Worm (Caenorhabditis elegans): ENCODE measurements around the gene fbxb-82.

fbxb-82 gene

DNA sequence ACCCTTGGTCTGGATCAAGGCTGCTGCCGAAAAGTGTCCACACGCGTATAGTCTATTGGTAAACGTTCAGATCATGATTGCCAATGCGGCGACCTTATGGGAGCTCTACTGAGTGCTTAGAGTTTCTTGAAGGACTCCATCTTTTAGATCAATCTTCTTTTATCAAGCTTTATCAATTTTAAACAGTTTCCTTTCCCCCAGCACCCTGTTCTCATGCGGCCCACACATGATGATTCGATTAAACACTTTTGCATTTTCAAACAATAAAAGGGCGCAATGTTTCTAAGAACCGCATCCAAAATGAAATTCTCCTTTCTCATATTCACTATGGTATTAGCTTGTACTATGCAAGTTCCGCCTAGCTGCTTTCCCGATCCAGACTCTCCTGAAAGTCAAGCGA lies 22.4 kb upstream of the fbxb-82 start, which contains the start of gene F40G9.7:
TSS of gene F40G9.7 (plus strand) at position 301 of the 400 bp plus-strand sequence.
- TF ChIP-seq pqm-1 (tag; optimal IDR thresholded peaks at IDR 0.05) (no peak), ama-1 (optimal IDR thresholded peaks at IDR 0.05) (no peak), nhr-237 (tag; optimal IDR thresholded peaks at IDR 0.05) (no peak), R02D3.7 (tag; optimal IDR thresholded peaks at IDR 0.05) (no peak), ceh-16 (tag; optimal IDR thresholded peaks at IDR 0.05) (no peak), nhr-67 (tag; optimal IDR thresholded peaks at IDR 0.05) (no peak)

ce11 chrIII:164775-165174 lies 21.8 kb upstream of the fbxb-82 start, which contains the start of gene F40G9.8:
Gene F40G9.8, minus strand, starts transcription at chrIII:164875.
- TF ChIP-seq nhr-67 (tag; optimal IDR thresholded peaks at IDR 0.05) (no peak), fkh-10 (GFP tag; optimal IDR thresholded peaks at IDR 0.05) (no peak), skn-1 (tag; optimal IDR thresholded peaks at IDR 0.05) (no peak), fkh-2 (tag; optimal IDR thresholded peaks at IDR 0.05) (no peak), daf-12 (tag; optimal IDR thresholded peaks at IDR 0.05) (no peak), unc-62 (GFP tag; optimal IDR thresholded peaks at IDR 0.05) (no peak), elt-2 (tag; optimal IDR thresholded peaks at IDR 0.05) (no peak), nhr-76 (tag; optimal IDR thresholded peaks at IDR 0.05) (no peak), tbx-2 (tag; optimal IDR thresholded peaks at IDR 0.05) (no peak)

DNA sequence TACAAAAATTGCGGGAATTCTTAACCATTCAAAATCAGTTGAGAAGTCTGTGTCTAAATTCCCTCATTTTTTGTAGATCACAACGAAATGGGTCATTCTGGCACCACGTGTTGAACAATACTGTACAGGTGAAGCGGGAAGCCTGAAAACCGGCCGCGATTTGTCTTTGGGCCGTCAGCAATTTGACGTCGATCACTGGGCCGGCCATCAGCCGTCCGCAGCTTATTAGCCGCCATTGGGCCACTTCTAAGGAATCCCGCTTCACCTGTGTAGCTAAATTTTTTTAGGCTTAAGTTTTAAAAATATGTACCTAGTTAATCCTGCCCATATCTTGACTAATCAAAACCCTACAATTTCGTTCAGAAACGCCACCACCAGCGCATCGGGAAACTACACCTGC lies 16.6 kb upstream of the fbxb-82 start:
- TF ChIP-seq mdl-1 (tag; optimal IDR thresholded peaks at IDR 0.05) = no peak
- no peak for TF ChIP-seq eor-1 (tag; optimal IDR thresholded peaks at IDR 0.05)
- TF ChIP-seq pha-4 (tag; optimal IDR thresholded peaks at IDR 0.05) = no peak
- no peak for TF ChIP-seq elt-2 (tag; optimal IDR thresholded peaks at IDR 0.05)
- TF ChIP-seq fkh-2 (tag; optimal IDR thresholded peaks at IDR 0.05) = no peak
- TF ChIP-seq nhr-77 (tag; optimal IDR thresholded peaks at IDR 0.05) = no peak
- no peak for TF ChIP-seq ztf-11 (tag; optimal IDR thresholded peaks at IDR 0.05)
- no peak for TF ChIP-seq nhr-67 (tag; optimal IDR thresholded peaks at IDR 0.05)
- no peak for TF ChIP-seq R02D3.7 (tag; optimal IDR thresholded peaks at IDR 0.05)
- no peak for TF ChIP-seq ceh-82 (tag; optimal IDR thresholded peaks at IDR 0.05)
- no peak for TF ChIP-seq ZK546.5 (tag; optimal IDR thresholded peaks at IDR 0.05)
- TF ChIP-seq lin-39 (tag; optimal IDR thresholded peaks at IDR 0.05) = no peak
- no peak for TF ChIP-seq nhr-25 (tag; optimal IDR thresholded peaks at IDR 0.05)
- TF ChIP-seq egl-5 (tag; optimal IDR thresholded peaks at IDR 0.05) = no peak
- no peak for TF ChIP-seq jun-1 (tag; optimal IDR thresholded peaks at IDR 0.05)
- no peak for TF ChIP-seq lsy-12 (tag; optimal IDR thresholded peaks at IDR 0.05)
- no peak for TF ChIP-seq nhr-28 (tag; optimal IDR thresholded peaks at IDR 0.05)
- no peak for TF ChIP-seq mml-1 (tag; optimal IDR thresholded peaks at IDR 0.05)

- TF ChIP-seq lin-39 (tag; optimal IDR thresholded peaks at IDR 0.05) (no peak), nhr-76 (tag; optimal IDR thresholded peaks at IDR 0.05) (no peak), pha-4 (tag; optimal IDR thresholded peaks at IDR 0.05) (no peak), nhr-11 (tag; optimal IDR thresholded peaks at IDR 0.05) (no peak), nhr-12 (tag; optimal IDR thresholded peaks at IDR 0.05) (no peak), aly-2 (tag; optimal IDR thresholded peaks at IDR 0.05) (no peak), nhr-237 (tag; optimal IDR thresholded peaks at IDR 0.05) (no peak), hmg-11 (tag; optimal IDR thresholded peaks at IDR 0.05) (no peak), pqm-1 (tag; optimal IDR thresholded peaks at IDR 0.05) (no peak), lin-15B (tag; optimal IDR thresholded peaks at IDR 0.05) (no peak), sea-2 (GFP tag; optimal IDR thresholded peaks at IDR 0.05) (no peak), nhr-28 (tag; optimal IDR thresholded peaks at IDR 0.05) (no peak), ztf-4 (tag; optimal IDR thresholded peaks at IDR 0.05) (no peak), ZK546.5 (tag; optimal IDR thresholded peaks at IDR 0.05) (no peak), unc-39 (tag; optimal IDR thresholded peaks at IDR 0.05) (no peak), ama-1 (optimal IDR thresholded peaks at IDR 0.05) (no peak)
Observed at ce11 chrIII:159149-159548, 16.1 kb upstream of the fbxb-82 start.

- TF ChIP-seq aly-2 (tag; optimal IDR thresholded peaks at IDR 0.05) (no peak), nhr-237 (tag; optimal IDR thresholded peaks at IDR 0.05) (no peak), tbx-2 (tag; optimal IDR thresholded peaks at IDR 0.05) (no peak), egl-5 (tag; optimal IDR thresholded peaks at IDR 0.05) (no peak), R02D3.7 (tag; optimal IDR thresholded peaks at IDR 0.05) (no peak), nhr-12 (tag; optimal IDR thresholded peaks at IDR 0.05) (no peak), nhr-76 (tag; optimal IDR thresholded peaks at IDR 0.05) (no peak), zag-1 (tag; optimal IDR thresholded peaks at IDR 0.05) (no peak), fkh-10 (GFP tag; optimal IDR thresholded peaks at IDR 0.05) (no peak), ztf-4 (tag; optimal IDR thresholded peaks at IDR 0.05) (no peak), nhr-11 (tag; optimal IDR thresholded peaks at IDR 0.05) (no peak), ceh-16 (tag; optimal IDR thresholded peaks at IDR 0.05) (no peak), ztf-11 (tag; optimal IDR thresholded peaks at IDR 0.05) (no peak), egl-27 (tag; optimal IDR thresholded peaks at IDR 0.05) (no peak), nhr-67 (tag; optimal IDR thresholded peaks at IDR 0.05) (no peak), nhr-77 (tag; optimal IDR thresholded peaks at IDR 0.05) (no peak), ceh-9 (tag; optimal IDR thresholded peaks at IDR 0.05) (no peak), pha-4 (tag; optimal IDR thresholded peaks at IDR 0.05) (no peak), daf-12 (tag; optimal IDR thresholded peaks at IDR 0.05) (no peak)
Observed at ce11 chrIII:157980-158379, 15.0 kb upstream of the fbxb-82 start.
